Worm (Caenorhabditis elegans): Measurements from ENCODE around the gene Y110A2AL.6.

Gene Y110A2AL.6

DNA sequence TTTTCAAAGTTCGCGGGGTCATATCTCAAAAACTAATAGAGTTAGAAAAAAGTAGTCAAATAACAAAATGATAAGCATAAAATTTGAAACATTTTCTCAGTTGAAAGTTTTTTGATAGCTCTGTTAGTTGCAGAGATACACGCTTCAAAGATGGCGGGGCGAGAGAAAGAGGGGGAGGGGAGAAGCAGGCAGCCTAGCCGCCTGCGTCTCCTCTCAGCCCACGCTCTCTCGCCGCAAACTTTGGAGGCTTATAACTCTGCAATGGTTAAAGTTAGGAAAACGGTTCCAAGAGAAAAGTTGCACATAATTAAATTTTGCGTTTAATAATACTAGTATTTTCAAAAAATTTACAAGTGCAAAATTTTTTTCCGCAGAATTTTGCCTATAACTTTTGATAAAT is 39.7 kb downstream of the Y110A2AL.6 start:
- TF ChIP-seq mef-2 (tag; optimal IDR thresholded peaks at IDR 0.05) (no peak), sox-4 (tag; optimal IDR thresholded peaks at IDR 0.05) (no peak), hlh-17 (GFP tag; optimal IDR thresholded peaks at IDR 0.05; ENCODE audit: borderline replicate concordance) (no peak), lin-39 (tag; optimal IDR thresholded peaks at IDR 0.05) (no peak), swsn-7 (tag; optimal IDR thresholded peaks at IDR 0.05) (no peak), skn-1 (tag; optimal IDR thresholded peaks at IDR 0.05) (no peak), pag-3 (tag; optimal IDR thresholded peaks at IDR 0.05; ENCODE audit: borderline replicate concordance, insufficient read depth) (no peak), ceh-8 (GFP tag; optimal IDR thresholded peaks at IDR 0.05) (no peak), grh-1 (GFP tag; IDR thresholded peaks at IDR 0.05) (no peak), nhr-47 (tag; optimal IDR thresholded peaks at IDR 0.05) (no peak), nhr-76 (tag; optimal IDR thresholded peaks at IDR 0.05) (no peak), ces-1 (GFP tag; optimal IDR thresholded peaks at IDR 0.05) (no peak)

DNA sequence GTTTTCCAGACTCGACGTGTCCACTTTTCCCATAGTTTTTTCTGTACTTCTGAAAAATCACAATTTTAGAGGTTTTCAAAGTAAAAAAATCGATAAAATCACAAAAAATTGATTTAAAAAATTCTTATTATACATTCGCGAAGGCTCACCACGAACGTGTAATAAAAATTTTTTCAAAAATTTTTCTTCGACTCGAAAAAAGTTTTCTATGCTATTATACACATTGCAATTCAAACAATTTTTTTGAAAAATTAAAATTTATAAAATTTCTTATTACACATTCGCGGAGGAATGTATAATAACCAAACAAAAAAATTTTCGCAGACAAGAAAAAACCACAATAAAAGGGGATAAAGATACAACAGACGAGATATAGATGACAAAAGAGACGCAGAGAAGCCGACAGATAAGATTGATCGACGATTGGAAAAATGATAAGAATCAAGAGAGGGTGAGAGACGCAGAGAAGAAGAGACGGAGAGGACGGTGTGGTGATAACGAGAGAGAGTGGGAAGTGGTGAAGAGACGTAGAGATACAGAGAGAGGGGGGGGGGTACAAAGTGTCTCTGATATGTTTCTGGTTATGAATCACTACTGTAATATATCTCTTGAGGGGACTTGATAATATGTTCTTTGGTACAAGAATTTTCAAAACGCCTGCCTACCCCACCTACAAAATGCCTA is 40.7 kb downstream of the Y110A2AL.6 start, which contains the start of gene nhr-119:
TSS of gene nhr-119 (minus strand) at position 51 of the 684 bp plus-strand sequence.
- TF ChIP-seq pqm-1 (tag; optimal IDR thresholded peaks at IDR 0.05) (peak; percentile 18), nhr-20 (tag; optimal IDR thresholded peaks at IDR 0.05) (peak; percentile 90), C34B4.2 (tag; optimal IDR thresholded peaks at IDR 0.05) (no peak), lsy-2 (tag; optimal IDR thresholded peaks at IDR 0.05) (peak; percentile 69 to 74), F16B12.6 (tag; optimal IDR thresholded peaks at IDR 0.05) (no peak), fkh-10 (GFP tag; optimal IDR thresholded peaks at IDR 0.05) (no peak), vab-15 (tag; optimal IDR thresholded peaks at IDR 0.05) (no peak), nhr-77 (tag; optimal IDR thresholded peaks at IDR 0.05) (peak; percentile 27), elt-3 (tag; optimal IDR thresholded peaks at IDR 0.05) (peak in 3 of 6 experiments; percentile 91 to 99 (median 91)), blmp-1 (tag; optimal IDR thresholded peaks at IDR 0.05) (peak; percentile 69), pax-3 (tag; optimal IDR thresholded peaks at IDR 0.05) (no peak), isw-1 (GFP tag; IDR thresholded peaks at IDR 0.05) (no peak), nhr-76 (tag; optimal IDR thresholded peaks at IDR 0.05) (no peak), irx-1 (tag; optimal IDR thresholded peaks at IDR 0.05) (peak; percentile 28), swsn-7 (tag; optimal IDR thresholded peaks at IDR 0.05) (peak; percentile 66), alr-1 (tag; optimal IDR thresholded peaks at IDR 0.05; ENCODE audit: borderline replicate concordance) (no peak), efl-3 (GFP tag; optimal IDR thresholded peaks at IDR 0.05) (no peak), ama-1 (optimal IDR thresholded peaks at IDR 0.05) (peak; percentile 0), lin-14 (GFP tag; optimal IDR thresholded peaks at IDR 0.05) (peak; percentile 83), nhr-85 (tag) (peak; percentile 98), dpl-1 (GFP tag; optimal IDR thresholded peaks at IDR 0.05) (peak; percentile 32 to 58 (median 34)), egl-13 (tag; optimal IDR thresholded peaks at IDR 0.05) (no peak), fkh-4 (tag; optimal IDR thresholded peaks at IDR 0.05; ENCODE audit: borderline replicate concordance) (no peak), hlh-17 (GFP tag; optimal IDR thresholded peaks at IDR 0.05; ENCODE audit: borderline replicate concordance) (no peak), dsc-1 (tag; optimal IDR thresholded peaks at IDR 0.05) (no peak), mab-9 (GFP tag; IDR thresholded peaks at IDR 0.05) (no peak), zag-1 (tag; optimal IDR thresholded peaks at IDR 0.05) (no peak), lin-39 (tag; optimal IDR thresholded peaks at IDR 0.05) (peak; percentile 92), nhr-47 (tag; optimal IDR thresholded peaks at IDR 0.05) (peak; percentile 77), ceh-88 (GFP tag; IDR thresholded peaks at IDR 0.05) (no peak), nhr-237 (tag; optimal IDR thresholded peaks at IDR 0.05) (no peak), unc-30 (tag; optimal IDR thresholded peaks at IDR 0.05) (no peak), Y116A8C.19 (tag; optimal IDR thresholded peaks at IDR 0.05; ENCODE audit: borderline replicate concordance) (no peak), unc-62 (GFP tag; optimal IDR thresholded peaks at IDR 0.05) (no peak), snpc-4 (tag; optimal IDR thresholded peaks at IDR 0.05) (no peak), hpl-2 (GFP tag; optimal IDR thresholded peaks at IDR 0.05) (no peak), unc-86 (tag; optimal IDR thresholded peaks at IDR 0.05) (no peak), zip-4 (GFP tag; optimal IDR thresholded peaks at IDR 0.05) (no peak), tlp-1 (tag; optimal IDR thresholded peaks at IDR 0.05) (no peak), lin-35 (GFP tag; optimal IDR thresholded peaks at IDR 0.05) (peak; percentile 6 to 69), rnt-1 (tag; optimal IDR thresholded peaks at IDR 0.05) (peak; percentile 87), ceh-63 (GFP tag; optimal IDR thresholded peaks at IDR 0.05) (no peak), nhr-12 (tag; optimal IDR thresholded peaks at IDR 0.05) (no peak)
